Fruit fly (Drosophila melanogaster): ENCODE data around the gene Prosbeta7.

The Prosbeta7 gene

dm6 chr3R:5346707-5347323, 11.3 kb downstream of the Prosbeta7 start (continued):
- TF ChIP-seq al (GFP tag; IDR thresholded peaks at IDR 0.05) (no peak), MBD-R2 (GFP tag; IDR thresholded peaks at IDR 0.05) (peak; percentile 12; the same call in 1 of the 2 replicates), CG12659 (GFP tag; optimal IDR thresholded peaks at IDR 0.05) (no peak), gce (GFP tag; IDR thresholded peaks at IDR 0.05) (no peak), Nf-YA (GFP tag; IDR thresholded peaks at IDR 0.05) (no peak), CG15601 (tag; optimal IDR thresholded peaks at IDR 0.05) (no peak), CG3847 (GFP tag; IDR thresholded peaks at IDR 0.05) (no peak), CG3838 (GFP tag; optimal IDR thresholded peaks at IDR 0.05) (no peak), B-H2 (GFP tag; optimal IDR thresholded peaks at IDR 0.05) (no peak), lilli (GFP tag; optimal IDR thresholded peaks at IDR 0.05) (no peak), abd-A (tag; optimal IDR thresholded peaks at IDR 0.05) (peak; percentile 88), CG4282 (GFP tag; optimal IDR thresholded peaks at IDR 0.05) (no peak), CG11398 (GFP tag; optimal IDR thresholded peaks at IDR 0.05) (no peak), Dad (GFP tag; optimal IDR thresholded peaks at IDR 0.05) (no peak), CG1024 (GFP tag; IDR thresholded peaks at IDR 0.05) (no peak), nerfin-2 (GFP tag; IDR thresholded peaks at IDR 0.05; ENCODE audit: partially characterized antibody) (no peak), Nf-YC (tag; optimal IDR thresholded peaks at IDR 0.05) (no peak), bbx (GFP tag; IDR thresholded peaks at IDR 0.05; ENCODE audit: partially characterized antibody) (no peak), row (GFP tag; IDR thresholded peaks at IDR 0.05) (0 out of 3 replicates have a peak, but pooled peaks have one; percentile 17), CG5180 (GFP tag; optimal IDR thresholded peaks at IDR 0.05) (no peak), zen2 (GFP tag; IDR thresholded peaks at IDR 0.05; ENCODE audit: partially characterized antibody) (no peak), CG1832 (GFP tag; optimal IDR thresholded peaks at IDR 0.05) (peak; percentile 38), onecut (GFP tag; IDR thresholded peaks at IDR 0.05) (peak; percentile 93), zen (tag; optimal IDR thresholded peaks at IDR 0.05) (no peak), ap (GFP tag; IDR thresholded peaks at IDR 0.05) (no peak), tx (GFP tag; optimal IDR thresholded peaks at IDR 0.05) (no peak), CG14050 (GFP tag; IDR thresholded peaks at IDR 0.05) (no peak), emc (GFP tag; optimal IDR thresholded peaks at IDR 0.05) (no peak), CG4424 (GFP tag; optimal IDR thresholded peaks at IDR 0.05) (no peak), NfI (GFP tag; optimal IDR thresholded peaks at IDR 0.05) (no peak), hbn (GFP tag; IDR thresholded peaks at IDR 0.05; ENCODE audit: partially characterized antibody) (no peak), Adf1 (GFP tag; IDR thresholded peaks at IDR 0.05) (peak; percentile 18; the same call in 1 of the 2 replicates), Mad (GFP tag; optimal IDR thresholded peaks at IDR 0.05) (no peak), tna (GFP tag; IDR thresholded peaks at IDR 0.05; ENCODE audit: partially characterized antibody) (no peak), vnd (GFP tag; IDR thresholded peaks at IDR 0.05; ENCODE audit: partially characterized antibody) (no peak), crol (GFP tag; IDR thresholded peaks at IDR 0.05) (peak; percentile 56), gsb-n (tag; optimal IDR thresholded peaks at IDR 0.05) (no peak), Fer1 (GFP tag; optimal IDR thresholded peaks at IDR 0.05) (peak; percentile 40), Hmx (GFP tag; optimal IDR thresholded peaks at IDR 0.05) (no peak), CG11247 (GFP tag; IDR thresholded peaks at IDR 0.05) (no peak), ind (GFP tag; optimal IDR thresholded peaks at IDR 0.05) (no peak), chif (GFP tag; optimal IDR thresholded peaks at IDR 0.05) (no peak), CG17829 (tag; optimal IDR thresholded peaks at IDR 0.05) (no peak), Hmr (GFP tag; optimal IDR thresholded peaks at IDR 0.05) (no peak), Tbp (GFP tag; optimal IDR thresholded peaks at IDR 0.05) (no peak), grau (tag; optimal IDR thresholded peaks at IDR 0.05) (peak; percentile 56)
